Fruit fly (Drosophila melanogaster): ENCODE data around the gene CG8679.

The CG8679 gene

DNA sequence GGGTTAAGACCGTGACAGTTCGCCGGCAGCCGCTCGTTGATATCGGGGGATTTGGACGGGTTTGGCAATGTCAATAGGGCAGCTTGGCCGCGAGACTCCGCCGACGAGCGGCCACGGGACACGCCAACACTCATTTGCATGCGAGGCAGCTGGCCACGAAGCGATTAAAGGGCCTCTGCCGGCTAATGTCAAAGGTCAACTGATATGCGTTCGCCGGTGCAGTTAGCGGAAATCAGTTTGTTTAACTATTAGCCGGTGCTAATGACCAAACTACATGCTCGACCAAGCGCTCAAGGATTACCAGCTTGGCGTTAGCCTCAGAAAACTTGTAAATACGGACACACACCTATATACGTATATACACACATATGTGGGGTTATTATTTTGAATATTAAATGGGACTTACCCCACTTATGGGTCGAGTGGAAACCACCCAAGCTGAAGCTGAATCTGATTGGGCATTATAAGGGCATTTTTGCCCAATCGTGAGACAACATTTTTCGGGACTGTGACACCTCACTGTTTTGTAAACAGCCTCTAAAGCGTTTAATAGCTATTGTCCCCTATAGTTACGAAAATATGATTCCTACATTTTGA is 16.1 kb upstream of the CG8679 start:
- TF ChIP-seq CG33017 (tag; optimal IDR thresholded peaks at IDR 0.05): no peak

dm6 chr2L:21233430-21233829 is 15.1 kb upstream of the CG8679 start:
- no peak for TF ChIP-seq Crg-1 (GFP tag; optimal IDR thresholded peaks at IDR 0.05)
- no peak for TF ChIP-seq tj (GFP tag; optimal IDR thresholded peaks at IDR 0.05)
- TF ChIP-seq cnc (optimal IDR thresholded peaks at IDR 0.05): no peak
- TF ChIP-seq Mnt (GFP tag; optimal IDR thresholded peaks at IDR 0.05): no peak
- TF ChIP-seq CG1620 (GFP tag; optimal IDR thresholded peaks at IDR 0.05): no peak
- TF ChIP-seq CG5204 (GFP tag; optimal IDR thresholded peaks at IDR 0.05): no peak
- no peak for TF ChIP-seq CG12768 (GFP tag; optimal IDR thresholded peaks at IDR 0.05)
- TF ChIP-seq kay (GFP tag; ENCODE audit: borderline replicate concordance): no peak

- TF ChIP-seq CG12768 (GFP tag; optimal IDR thresholded peaks at IDR 0.05) (no peak), Clk (GFP tag; optimal IDR thresholded peaks at IDR 0.05) (no peak), tj (GFP tag; optimal IDR thresholded peaks at IDR 0.05) (no peak), CG33017 (tag; optimal IDR thresholded peaks at IDR 0.05) (no peak), CG11617 (GFP tag; optimal IDR thresholded peaks at IDR 0.05) (no peak), cnc (optimal IDR thresholded peaks at IDR 0.05) (no peak), pad (GFP tag; optimal IDR thresholded peaks at IDR 0.05) (no peak), toe (GFP tag; optimal IDR thresholded peaks at IDR 0.05) (no peak), kay (GFP tag; ENCODE audit: borderline replicate concordance) (no peak), CG7045 (GFP tag; optimal IDR thresholded peaks at IDR 0.05) (no peak), Mnt (GFP tag; optimal IDR thresholded peaks at IDR 0.05) (no peak), Crg-1 (GFP tag; optimal IDR thresholded peaks at IDR 0.05) (no peak), Hr96 (GFP tag; optimal IDR thresholded peaks at IDR 0.05) (no peak), cic (GFP tag; optimal IDR thresholded peaks at IDR 0.05) (no peak), CG7101 (tag; optimal IDR thresholded peaks at IDR 0.05) (no peak), CG5204 (GFP tag; optimal IDR thresholded peaks at IDR 0.05) (no peak), ovo (GFP tag; optimal IDR thresholded peaks at IDR 0.05) (no peak), CG14711 (tag; optimal IDR thresholded peaks at IDR 0.05) (no peak), bab1 (GFP tag; optimal IDR thresholded peaks at IDR 0.05) (no peak), CG1620 (GFP tag; optimal IDR thresholded peaks at IDR 0.05) (no peak)
Observed at dm6 chr2L:21221778-21222177, 3.4 kb upstream of the CG8679 start.

- no peak for TF ChIP-seq tj (GFP tag; optimal IDR thresholded peaks at IDR 0.05)
- TF ChIP-seq toe (GFP tag; optimal IDR thresholded peaks at IDR 0.05): no peak
- no peak for TF ChIP-seq CG5204 (GFP tag; optimal IDR thresholded peaks at IDR 0.05)
- no peak for TF ChIP-seq CG11617 (GFP tag; optimal IDR thresholded peaks at IDR 0.05)
- TF ChIP-seq cic (GFP tag; optimal IDR thresholded peaks at IDR 0.05): no peak
- no peak for TF ChIP-seq CG33017 (tag; optimal IDR thresholded peaks at IDR 0.05)
- no peak for TF ChIP-seq kay (GFP tag; ENCODE audit: borderline replicate concordance)
- peak; percentile 23 for TF ChIP-seq bab1 (GFP tag; optimal IDR thresholded peaks at IDR 0.05)
- no peak for TF ChIP-seq CG7045 (GFP tag; optimal IDR thresholded peaks at IDR 0.05)
- TF ChIP-seq Crg-1 (GFP tag; optimal IDR thresholded peaks at IDR 0.05): no peak
- TF ChIP-seq CG1620 (GFP tag; optimal IDR thresholded peaks at IDR 0.05): peak; percentile 2
- peak; percentile 16 for TF ChIP-seq CG14711 (tag; optimal IDR thresholded peaks at IDR 0.05)
- TF ChIP-seq Mnt (GFP tag; optimal IDR thresholded peaks at IDR 0.05): peak; percentile 1
- TF ChIP-seq CG7101 (tag; optimal IDR thresholded peaks at IDR 0.05): no peak
Observed at dm6 chr2L:21221114-21221578, 2.8 kb upstream of the CG8679 start, which contains the start of gene CG8677. Gene CG8677 (plus strand): TSS chr2L:21221312.

DNA sequence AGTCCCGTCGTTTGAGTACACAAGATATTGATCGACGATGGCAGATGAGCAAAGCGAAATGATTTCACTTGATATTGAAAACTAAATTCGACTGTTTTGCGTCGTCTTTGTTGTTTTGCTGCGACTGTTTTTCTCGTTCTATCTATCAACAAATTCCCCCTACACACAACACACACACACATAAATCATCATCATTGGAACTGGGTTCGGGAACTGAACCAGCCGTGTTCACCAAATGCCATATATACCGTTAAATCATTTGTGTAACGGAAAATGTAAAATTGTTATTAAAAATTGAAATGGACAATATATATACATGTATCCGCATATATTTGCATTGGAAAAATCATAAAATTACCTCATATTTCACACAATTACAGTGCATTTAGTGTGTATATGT is 2.1 kb upstream of the CG8679 start, which contains the start of gene Atg18b:
Gene Atg18b (minus strand): TSS at position 177 of the 400 bp plus-strand sequence.
- TF ChIP-seq ovo (GFP tag; optimal IDR thresholded peaks at IDR 0.05): peak; percentile 84
- no peak for TF ChIP-seq CG7045 (GFP tag; optimal IDR thresholded peaks at IDR 0.05)
- TF ChIP-seq CG11617 (GFP tag; optimal IDR thresholded peaks at IDR 0.05): no peak
- TF ChIP-seq pad (GFP tag; optimal IDR thresholded peaks at IDR 0.05): peak; percentile 53
- TF ChIP-seq CG12768 (GFP tag; optimal IDR thresholded peaks at IDR 0.05): no peak
- no peak for TF ChIP-seq kay (GFP tag; ENCODE audit: borderline replicate concordance)

- TF ChIP-seq CG12768 (GFP tag; optimal IDR thresholded peaks at IDR 0.05) (peak; percentile 47), CG7045 (GFP tag; optimal IDR thresholded peaks at IDR 0.05) (peak; percentile 9), Mnt (GFP tag; optimal IDR thresholded peaks at IDR 0.05) (no peak), Crg-1 (GFP tag; optimal IDR thresholded peaks at IDR 0.05) (no peak), ovo (GFP tag; optimal IDR thresholded peaks at IDR 0.05) (peak; percentile 25), tj (GFP tag; optimal IDR thresholded peaks at IDR 0.05) (peak; percentile 55), CG7101 (tag; optimal IDR thresholded peaks at IDR 0.05) (no peak), bab1 (GFP tag; optimal IDR thresholded peaks at IDR 0.05) (peak; percentile 30), pad (GFP tag; optimal IDR thresholded peaks at IDR 0.05) (no peak), cic (GFP tag; optimal IDR thresholded peaks at IDR 0.05) (peak; percentile 20), kay (GFP tag; ENCODE audit: borderline replicate concordance) (peak; percentile 30)
Observed at dm6 chr2L:21219640-21220085, 1.3 kb upstream of the CG8679 start.

- TF ChIP-seq Mnt (GFP tag; optimal IDR thresholded peaks at IDR 0.05) (peak; percentile 34), tj (GFP tag; optimal IDR thresholded peaks at IDR 0.05) (peak; percentile 95), kay (GFP tag; ENCODE audit: borderline replicate concordance) (peak; percentile 22), CG33017 (tag; optimal IDR thresholded peaks at IDR 0.05) (no peak), toe (GFP tag; optimal IDR thresholded peaks at IDR 0.05) (no peak), cic (GFP tag; optimal IDR thresholded peaks at IDR 0.05) (peak; percentile 15)
Observed at dm6 chr2L:21218912-21219246, 535 bp upstream of the CG8679 start.

Measured in whole organism, adult.